Fruit fly (Drosophila melanogaster) whole organism, embryonic: Measurements from ENCODE around the gene CG10492.

Experiments
- BtbVII ChIP-seq: fragments of 200-800 bp; sonication (Bioruptor generic); optimal IDR thresholded peaks from 3 replicates; lab custom pipeline; 2017; ENCODE audit warnings: missing biosample characterization, mild to moderate bottlenecking, missing genetic modification characterization
- CG12744 ChIP-seq: fragments of 200-800 bp; sonication (Bioruptor generic); optimal IDR thresholded peaks from 2 replicates; lab custom pipeline; 2016; ENCODE audit warnings: missing biosample characterization, missing genetic modification characterization
- CG13894 ChIP-seq: fragments of 200-800 bp; sonication (Bioruptor generic); optimal IDR thresholded peaks from 3 replicates; lab custom pipeline; 2018; ENCODE audit warnings: missing biosample characterization, mild to moderate bottlenecking, missing genetic modification characterization, moderate library complexity
- CG1529 ChIP-seq: fragments of 200-800 bp; sonication (Bioruptor generic); optimal IDR thresholded peaks from 3 replicates; lab custom pipeline; 2018; ENCODE audit warnings: missing biosample characterization, missing genetic modification characterization
- CG15479 ChIP-seq: fragments of 200-800 bp; sonication (Bioruptor generic); optimal IDR thresholded peaks from 3 replicates; lab custom pipeline; 2019; ENCODE audit warnings: missing biosample characterization, mild to moderate bottlenecking, missing genetic modification characterization, moderate library complexity
- CG15601 ChIP-seq: fragments of 200-800 bp; sonication (Bioruptor generic); optimal IDR thresholded peaks from 3 replicates; lab custom pipeline; 2019; ENCODE audit warnings: missing biosample characterization, mild to moderate bottlenecking, missing genetic modification characterization, moderate library complexity
- CG16779 ChIP-seq: fragments of 200-800 bp; sonication (Bioruptor generic); IDR thresholded peaks from 2 replicates; pipeline ENCODE4 v1.3.6; 2022; ENCODE audit warnings: missing biosample characterization, missing genetic modification characterization
- CG16815 ChIP-seq: fragments of 200-800 bp; sonication (Bioruptor generic); optimal IDR thresholded peaks from 3 replicates; lab custom pipeline; 2017; ENCODE audit warnings: missing biosample characterization, mild to moderate bottlenecking, missing genetic modification characterization
- CG18599 ChIP-seq: fragments of 200-800 bp; sonication (Bioruptor generic); optimal IDR thresholded peaks from 3 replicates; lab custom pipeline; 2017; ENCODE audit warnings: missing biosample characterization, missing genetic modification characterization, mild to moderate bottlenecking, moderate library complexity, missing genetic modification reagents
- CG18619 ChIP-seq: fragments of 200-800 bp; sonication (Bioruptor generic); optimal IDR thresholded peaks from 3 replicates; lab custom pipeline; 2017; ENCODE audit warnings: missing biosample characterization, mild to moderate bottlenecking, missing genetic modification characterization
- CG2116 ChIP-seq: fragments of 200-800 bp; sonication (Bioruptor generic); optimal IDR thresholded peaks from 3 replicates; lab custom pipeline; 2018; ENCODE audit warnings: missing biosample characterization, mild to moderate bottlenecking, missing genetic modification characterization
- CG2875 ChIP-seq: fragments of 200-800 bp; sonication (Bioruptor generic); optimal IDR thresholded peaks from 2 replicates; lab custom pipeline; 2017; ENCODE audit warnings: missing biosample characterization, mild to moderate bottlenecking, missing genetic modification characterization, missing genetic modification reagents
- CG31365 ChIP-seq: fragments of 200-800 bp; sonication (Bioruptor generic); optimal IDR thresholded peaks from 2 replicates; lab custom pipeline; 2018; ENCODE audit warnings: missing biosample characterization, mild to moderate bottlenecking, missing genetic modification characterization
- CG34376 ChIP-seq: fragments of 200-800 bp; sonication (Bioruptor generic); optimal IDR thresholded peaks from 2 replicates; lab custom pipeline; 2018; ENCODE audit warnings: missing biosample characterization, mild to moderate bottlenecking, missing genetic modification characterization
- CG6254 ChIP-seq: fragments of 200-800 bp; sonication (Bioruptor generic); optimal IDR thresholded peaks from 3 replicates; lab custom pipeline; 2017; ENCODE audit warnings: mild to moderate bottlenecking, missing biosample characterization, missing genetic modification reagents, missing genetic modification characterization
- CG6791 ChIP-seq: fragments of 200-800 bp; sonication (Bioruptor generic); IDR thresholded peaks from 3 replicates; pipeline ENCODE4 v1.3.6; 2022; ENCODE audit warnings: missing biosample characterization, missing genetic modification characterization; ENCODE audit not compliant: partially characterized antibody
- CG7357 ChIP-seq: fragments of 200-800 bp; sonication (Bioruptor generic); IDR thresholded peaks from 3 replicates; pipeline ENCODE4 v1.3.6; 2022; ENCODE audit warnings: missing biosample characterization, missing genetic modification characterization
- CG7928 ChIP-seq: fragments of 200-800 bp; sonication (Bioruptor generic); optimal IDR thresholded peaks from 2 replicates; lab custom pipeline; 2017; ENCODE audit warnings: missing biosample characterization, mild to moderate bottlenecking, missing genetic modification characterization
- CG8290 ChIP-seq, 3 experiments: fragments of 200-800 bp; sonication (Bioruptor generic); optimal IDR thresholded peaks; 2 replicates each; lab custom pipeline; 2016 to 2019; ENCODE audit warnings: missing biosample characterization in 3 of 3, missing genetic modification characterization in 3 of 3, mild to moderate bottlenecking in 2 of 3, moderate library complexity in 1 of 3
- Camta ChIP-seq: fragments of 200-800 bp; sonication (Bioruptor generic); optimal IDR thresholded peaks from 2 replicates; lab custom pipeline; 2016; ENCODE audit warnings: missing biosample characterization, missing genetic modification characterization
- Dll ChIP-seq: fragments of 200-800 bp; sonication (Bioruptor generic); IDR thresholded peaks from 4 replicates; pipeline ENCODE4 v1.3.6; 2022; ENCODE audit warnings: missing biosample characterization, missing genetic modification characterization; ENCODE audit not compliant: partially characterized antibody
- Drgx ChIP-seq: fragments of 200-800 bp; sonication (Bioruptor generic); IDR thresholded peaks from 2 replicates; pipeline ENCODE4 v1.3.6; 2022; ENCODE audit warnings: missing biosample characterization, missing genetic modification characterization
- E2f1 ChIP-seq: fragments of 200-800 bp; sonication (Bioruptor generic); IDR thresholded peaks from 2 replicates; pipeline ENCODE4 v1.3.6; 2022; ENCODE audit warnings: missing biosample characterization, missing genetic modification characterization
- GATAe ChIP-seq: fragments of 200-800 bp; sonication (Bioruptor generic); conservative IDR thresholded peaks from 2 replicates; pipeline ENCODE4 v1.3.6; 2022; ENCODE audit warnings: missing biosample characterization, missing genetic modification characterization
- HHEX ChIP-seq: fragments of 200-800 bp; sonication (Bioruptor generic); optimal IDR thresholded peaks from 3 replicates; lab custom pipeline; 2017; ENCODE audit warnings: missing biosample characterization, mild to moderate bottlenecking, missing genetic modification characterization, missing genetic modification reagents
- Lim3 ChIP-seq: fragments of 200-800 bp; sonication (Bioruptor generic); IDR thresholded peaks from 2 replicates; pipeline ENCODE4 v1.3.6; 2022; ENCODE audit warnings: missing biosample characterization, missing genetic modification characterization
- Med ChIP-seq: fragments of 200-800 bp; sonication (Bioruptor generic); peaks from one replicate; lab custom pipeline; 2016; ENCODE audit warnings: missing biosample characterization, missing genetic modification characterization, mild to moderate bottlenecking, inconsistent platforms, moderate library complexity
- Mes4 ChIP-seq: fragments of 200-800 bp; sonication (Bioruptor generic); optimal IDR thresholded peaks from 2 replicates; lab custom pipeline; 2016; ENCODE audit warnings: missing biosample characterization, missing genetic modification characterization
- Nf-YC ChIP-seq: fragments of 200-800 bp; optimal IDR thresholded peaks from 3 replicates; lab custom pipeline; 2019; ENCODE audit warnings: missing biosample characterization, mild to moderate bottlenecking, missing genetic modification characterization, moderate library complexity
- Sin3A ChIP-seq: fragments of >200 bp; optimal IDR thresholded peaks from 2 replicates; lab custom pipeline; 2018
- Ssrp ChIP-seq: fragments of 200-800 bp; sonication (Bioruptor generic); optimal IDR thresholded peaks from 2 replicates; lab custom pipeline; 2018; ENCODE audit warnings: missing biosample characterization, mild to moderate bottlenecking, missing genetic modification characterization, moderate library complexity
- bowl ChIP-seq: fragments of 200-800 bp; sonication (Bioruptor generic); IDR thresholded peaks from 2 replicates; pipeline ENCODE4 v1.3.6; 2022; ENCODE audit warnings: missing biosample characterization, missing genetic modification characterization
- cas ChIP-seq: fragments of 200-800 bp; sonication (Bioruptor generic); IDR thresholded peaks from 2 replicates; pipeline ENCODE4 v1.3.6; 2022; ENCODE audit warnings: missing biosample characterization, missing genetic modification characterization
- cg ChIP-seq: fragments of 200-800 bp; sonication (Bioruptor generic); optimal IDR thresholded peaks from 3 replicates; lab custom pipeline; 2019; ENCODE audit warnings: missing biosample characterization, mild to moderate bottlenecking, missing genetic modification characterization, moderate library complexity
- exex ChIP-seq: fragments of 200-800 bp; sonication (Bioruptor generic); optimal IDR thresholded peaks from 4 replicates; lab custom pipeline; 2018; ENCODE audit warnings: missing biosample characterization, mild to moderate bottlenecking, missing genetic modification characterization, moderate library complexity
- gce ChIP-seq: fragments of 200-800 bp; sonication (Bioruptor generic); IDR thresholded peaks from 3 replicates; pipeline ENCODE4 v1.3.6; 2022; ENCODE audit warnings: missing biosample characterization, missing genetic modification characterization
- grn ChIP-seq: fragments of 200-800 bp; sonication (Bioruptor generic); optimal IDR thresholded peaks from 3 replicates; lab custom pipeline; 2017; ENCODE audit warnings: missing biosample characterization, missing genetic modification characterization
- gsb-n ChIP-seq: fragments of 200-800 bp; sonication (Bioruptor generic); optimal IDR thresholded peaks from 3 replicates; lab custom pipeline; 2018; ENCODE audit warnings: missing biosample characterization, mild to moderate bottlenecking, missing genetic modification characterization
- mirr ChIP-seq: fragments of 200-800 bp; sonication (Bioruptor generic); optimal IDR thresholded peaks from 3 replicates; lab custom pipeline; 2018; ENCODE audit warnings: missing biosample characterization, mild to moderate bottlenecking, missing genetic modification characterization
- org-1 ChIP-seq: fragments of 200-800 bp; sonication (Bioruptor generic); optimal IDR thresholded peaks from 2 replicates; lab custom pipeline; 2017; ENCODE audit warnings: missing biosample characterization, missing genetic modification characterization
- otp ChIP-seq: fragments of 200-800 bp; sonication (Bioruptor generic); IDR thresholded peaks from 3 replicates; pipeline ENCODE4, ENCODE4 v1.3.6; 2022; ENCODE audit warnings: missing biosample characterization, missing genetic modification characterization
- sd ChIP-seq: fragments of 200-800 bp; sonication (Bioruptor generic); optimal IDR thresholded peaks from 3 replicates; lab custom pipeline; 2018; ENCODE audit warnings: missing biosample characterization, mild to moderate bottlenecking, missing genetic modification characterization, moderate library complexity
- sens ChIP-seq: fragments of 200-800 bp; sonication (Bioruptor generic); peaks from one replicate; lab custom pipeline; 2016; ENCODE audit warnings: missing biosample characterization, missing genetic modification characterization
- shn ChIP-seq: fragments of 200-800 bp; sonication (Bioruptor generic); optimal IDR thresholded peaks from 3 replicates; lab custom pipeline; 2016; ENCODE audit warnings: missing biosample characterization, missing genetic modification characterization
- slbo ChIP-seq: fragments of 200-800 bp; sonication (Bioruptor generic); IDR thresholded peaks from 2 replicates; pipeline ENCODE4 v1.3.6; 2022; ENCODE audit warnings: missing biosample characterization, missing genetic modification characterization
- sug ChIP-seq: fragments of 200-800 bp; optimal IDR thresholded peaks from 2 replicates; lab custom pipeline; 2019; ENCODE audit warnings: missing biosample characterization, mild to moderate bottlenecking, missing genetic modification characterization, moderate library complexity
- vnd ChIP-seq: fragments of 200-800 bp; sonication (Bioruptor generic); IDR thresholded peaks from 3 replicates; pipeline ENCODE4 v1.3.6; 2022; ENCODE audit warnings: missing biosample characterization, missing genetic modification characterization; ENCODE audit not compliant: partially characterized antibody
- wek ChIP-seq: fragments of 200-800 bp; sonication (Bioruptor generic); optimal IDR thresholded peaks from 3 replicates; lab custom pipeline; 2018; ENCODE audit warnings: missing biosample characterization, mild to moderate bottlenecking, missing genetic modification characterization, moderate library complexity

CG10492 gene

dm6 chr2L:19096361-19096760 is 42.5 kb downstream of the CG10492 start (continued):
- TF ChIP-seq HHEX (no peak), gce (GFP tag; lab: Robert Waterston, UW) (0 out of 3 replicates have a peak, but pooled peaks have one; percentile 27), Med (GFP tag; lab: Kevin White, UChicago) (peak; percentile 25), CG2116 (GFP tag; lab: Kevin White, UChicago) (no peak), CG7357 (GFP tag; lab: Robert Waterston, UW) (no peak), sd (tag; lab: Kevin White, UChicago) (peak; percentile 62), CG8290 (GFP tag; optimal IDR thresholded peaks at IDR 0.05; lab: Kevin White, UChicago) (no peak), CG8290 (tag; optimal IDR thresholded peaks at IDR 0.05; lab: Kevin White, UChicago) (no peak), CG15601 (tag; lab: Kevin White, UChicago) (peak; percentile 8), Mes4 (GFP tag; lab: Kevin White, UChicago) (no peak), Drgx (GFP tag; lab: Robert Waterston, UW) (no peak), CG2875 (GFP tag; lab: Kevin White, UChicago) (peak; percentile 24), shn (GFP tag; lab: Kevin White, UChicago) (no peak), sens (GFP tag; lab: Kevin White, UChicago) (peak; percentile 80), Lim3 (GFP tag; lab: Robert Waterston, UW) (0 out of 2 replicates have a peak, but pooled peaks have one; percentile 56), CG12744 (no peak), gsb-n (tag; lab: Kevin White, UChicago) (no peak), cg (GFP tag; lab: Kevin White, UChicago) (peak; percentile 7)

- peak; percentile 89 for TF ChIP-seq mirr (GFP tag; lab: Kevin White, UChicago)
- TF ChIP-seq exex (tag; lab: Kevin White, UChicago), result peak; percentile 99
- TF ChIP-seq GATAe (GFP tag; lab: Robert Waterston, UW), result peak; percentile 29; the same call in 1 of the 2 replicates
- no peak for TF ChIP-seq otp (GFP tag; lab: Robert Waterston, UW)
- TF ChIP-seq vnd (GFP tag; lab: Robert Waterston, UW), result 0 out of 3 replicates have a peak, but pooled peaks have one; percentile 33
- TF ChIP-seq grn (GFP tag; lab: Kevin White, UChicago), result peak; percentile 74
- peak; percentile 49 for TF ChIP-seq sug (tag; lab: Kevin White, UChicago)
- peak; percentile 71 for TF ChIP-seq CG34376 (GFP tag; lab: Kevin White, UChicago)
- TF ChIP-seq CG31365, result no peak
- TF ChIP-seq Nf-YC (tag; lab: Kevin White, UChicago), result peak; percentile 3
Measured at dm6 chr2L:19097374-19097773, 43.5 kb downstream of the CG10492 start.

dm6 chr2L:19098668-19099067 is 44.8 kb downstream of the CG10492 start:
- TF ChIP-seq org-1, result no peak
- no peak for TF ChIP-seq CG1529 (GFP tag; lab: Kevin White, UChicago)
- no peak for TF ChIP-seq E2f1 (GFP tag; lab: Robert Waterston, UW)
- no peak for TF ChIP-seq Ssrp (tag; lab: Kevin White, UChicago)
- TF ChIP-seq GATAe (GFP tag; lab: Robert Waterston, UW), result no peak
- TF ChIP-seq slbo (GFP tag; lab: Robert Waterston, UW), result no peak
- no peak for TF ChIP-seq Dll (GFP tag; lab: Robert Waterston, UW)
- no peak for TF ChIP-seq Camta
- TF ChIP-seq BtbVII (GFP tag; lab: Kevin White, UChicago), result no peak
- no peak for TF ChIP-seq CG13894 (tag; lab: Kevin White, UChicago)
- peak; percentile 46 for TF ChIP-seq CG15479 (GFP tag; lab: Kevin White, UChicago)
- TF ChIP-seq CG7928 (GFP tag; lab: Kevin White, UChicago), result no peak
- TF ChIP-seq CG6791 (GFP tag; lab: Robert Waterston, UW), result no peak
- no peak for TF ChIP-seq Sin3A (lab: Kevin White, UChicago)
- TF ChIP-seq CG18599 (GFP tag; lab: Kevin White, UChicago), result no peak
- TF ChIP-seq Lim3 (GFP tag; lab: Robert Waterston, UW), result peak; percentile 82; the same call in 1 of the 2 replicates
- TF ChIP-seq cas (GFP tag; lab: Robert Waterston, UW), result no peak
- TF ChIP-seq bowl (GFP tag; lab: Robert Waterston, UW), result no peak
- TF ChIP-seq CG18619 (GFP tag; lab: Kevin White, UChicago), result no peak
- TF ChIP-seq wek (GFP tag; lab: Kevin White, UChicago), result no peak
- TF ChIP-seq CG16779 (GFP tag; lab: Robert Waterston, UW), result no peak
- TF ChIP-seq CG6254 (GFP tag; lab: Kevin White, UChicago), result no peak
- TF ChIP-seq CG16815 (GFP tag; lab: Kevin White, UChicago), result no peak
